Worm (Caenorhabditis elegans): ENCODE measurements around the gene T26A8.4.
"Not testable (repeated sequence)": the region's sequence is repeated elsewhere in the genome, so short reads cannot be mapped to it uniquely, and the experiment has no call there.

Gene T26A8.4

DNA sequence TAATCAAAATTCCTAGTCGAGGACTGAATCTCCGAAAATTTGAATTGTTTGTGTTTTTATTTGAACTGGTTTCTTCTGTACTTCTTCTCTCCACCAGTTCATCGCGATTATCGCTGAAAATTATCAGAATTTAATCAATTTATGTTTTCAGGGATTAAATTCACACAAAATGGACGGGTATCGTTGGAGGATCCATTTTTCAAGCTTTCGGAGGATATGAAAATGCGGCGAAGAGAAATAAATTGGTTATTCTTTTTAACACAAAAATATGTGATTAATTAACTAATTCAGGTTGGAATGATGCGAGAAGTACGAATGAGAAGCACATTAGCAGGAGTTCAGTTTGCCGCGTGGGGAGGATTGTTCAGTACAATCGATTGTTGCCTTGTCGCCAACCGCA lies 36.3 kb downstream of the T26A8.4 start, which contains the start of gene timm-17B.2:
Gene timm-17B.2, plus strand, starts transcription at position 301 of the 400 bp plus-strand sequence.
- TF ChIP-seq pbrm-1 (GFP tag; IDR thresholded peaks at IDR 0.05) (no peak), F49E8.2 (tag; optimal IDR thresholded peaks at IDR 0.05; ENCODE audit: insufficient read depth) (no peak), F55B11.4 (tag; optimal IDR thresholded peaks at IDR 0.05; ENCODE audit: borderline replicate concordance, insufficient read depth) (no peak), ama-1 (optimal IDR thresholded peaks at IDR 0.05) (no peak), ama-1 (GFP tag; optimal IDR thresholded peaks at IDR 0.05) (no peak), him-1 (tag; optimal IDR thresholded peaks at IDR 0.05) (no peak), F52B5.7 (tag; optimal IDR thresholded peaks at IDR 0.05) (no peak), ceh-91 (GFP tag; IDR thresholded peaks at IDR 0.05) (no peak), Y53G8AR.9 (GFP tag; conservative IDR thresholded peaks at IDR 0.05) (no peak), nhr-90 (tag; optimal IDR thresholded peaks at IDR 0.05) (no peak), sdz-38 (tag; optimal IDR thresholded peaks at IDR 0.05) (no peak), egl-44 (GFP tag; IDR thresholded peaks at IDR 0.05) (no peak), T07F8.4 (tag; optimal IDR thresholded peaks at IDR 0.05) (no peak), bed-2 (GFP tag; IDR thresholded peaks at IDR 0.05) (no peak), cebp-1 (GFP tag; IDR thresholded peaks at IDR 0.05) (no peak), cebp-1 (tag; optimal IDR thresholded peaks at IDR 0.05) (no peak)

DNA sequence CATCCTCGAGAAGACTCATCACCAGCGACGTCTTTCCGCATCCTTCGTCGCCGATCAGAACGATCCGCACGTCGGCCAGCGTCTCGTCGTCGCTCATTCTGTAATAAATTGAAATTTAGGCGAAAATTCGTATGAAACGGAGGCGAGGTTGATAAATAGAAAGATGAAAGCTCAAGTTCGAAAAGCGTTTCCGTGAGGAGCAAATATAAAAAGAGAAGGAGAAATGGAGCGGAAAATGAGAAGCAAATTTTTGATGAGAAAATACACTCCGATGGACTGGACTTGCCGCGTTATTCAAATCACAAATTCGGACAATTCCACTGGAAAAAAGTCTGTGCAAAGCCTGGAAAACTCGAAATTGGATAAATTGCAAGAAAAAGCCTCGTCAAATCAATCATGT lies 38.6 kb downstream of the T26A8.4 start, which contains the start of gene D2096.11:
Gene D2096.11, minus strand, starts transcription at position 101 of the 400 bp plus-strand sequence.
- TF ChIP-seq ztf-28 (GFP tag; IDR thresholded peaks at IDR 0.05) (no peak), lag-1 (GFP tag; IDR thresholded peaks at IDR 0.05) (no peak), mel-28 (tag; optimal IDR thresholded peaks at IDR 0.05; ENCODE audit: borderline replicate concordance) (no peak), akir-1 (GFP tag; optimal IDR thresholded peaks at IDR 0.05) (no peak), mes-4 (tag; optimal IDR thresholded peaks at IDR 0.05) (no peak), D2030.7 (GFP tag; IDR thresholded peaks at IDR 0.05) (no peak), T26A5.8 (tag; optimal IDR thresholded peaks at IDR 0.05) (no peak), ceh-58 (GFP tag; IDR thresholded peaks at IDR 0.05) (no peak), zim-3 (tag; optimal IDR thresholded peaks at IDR 0.05) (no peak), B0019.2 (GFP tag; conservative IDR thresholded peaks at IDR 0.05) (no peak), Y53G8AR.9 (GFP tag; conservative IDR thresholded peaks at IDR 0.05) (no peak), lin-54 (GFP tag; optimal IDR thresholded peaks at IDR 0.05) (no peak), hmg-20 (GFP tag; IDR thresholded peaks at IDR 0.05) (no peak), mcd-1 (GFP tag; IDR thresholded peaks at IDR 0.05) (no peak), ama-1 (optimal IDR thresholded peaks at IDR 0.05) (no peak), ama-1 (GFP tag; optimal IDR thresholded peaks at IDR 0.05) (no peak), ZK185.1 (tag; optimal IDR thresholded peaks at IDR 0.05; ENCODE audit: poor library complexity, severe bottlenecking) (no peak), madf-3 (GFP tag; IDR thresholded peaks at IDR 0.05) (no peak), hmg-1.2 (GFP tag; IDR thresholded peaks at IDR 0.05) (no peak)

DNA sequence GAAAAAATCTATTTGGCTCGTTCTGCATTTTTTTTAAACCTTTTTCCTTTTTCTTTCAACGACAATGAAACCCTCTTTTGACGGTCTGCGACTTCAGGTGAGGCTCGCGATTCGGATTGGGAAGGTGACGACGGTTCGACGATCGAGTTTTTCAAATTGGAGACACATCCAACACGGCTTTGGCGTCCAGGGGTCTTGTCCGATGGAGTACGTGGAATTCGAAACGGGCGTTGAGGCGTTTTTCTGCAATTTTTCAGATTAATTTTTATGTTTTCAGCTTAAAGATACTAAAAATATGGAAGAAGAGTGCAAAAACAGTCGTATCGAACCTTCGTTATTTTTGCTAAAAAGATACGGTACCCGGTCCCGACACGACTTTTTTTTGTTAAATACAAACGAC lies 43.6 kb downstream of the T26A8.4 start, which contains the start of gene D2096.10:
Gene D2096.10, minus strand, starts transcription at position 101 of the 400 bp plus-strand sequence.
- not testable (repeated sequence) for TF ChIP-seq F10E7.11 (tag; optimal IDR thresholded peaks at IDR 0.05); Y67H2A.10 (GFP tag; conservative IDR thresholded peaks at IDR 0.05); attf-6 (GFP tag; IDR thresholded peaks at IDR 0.05)

DNA sequence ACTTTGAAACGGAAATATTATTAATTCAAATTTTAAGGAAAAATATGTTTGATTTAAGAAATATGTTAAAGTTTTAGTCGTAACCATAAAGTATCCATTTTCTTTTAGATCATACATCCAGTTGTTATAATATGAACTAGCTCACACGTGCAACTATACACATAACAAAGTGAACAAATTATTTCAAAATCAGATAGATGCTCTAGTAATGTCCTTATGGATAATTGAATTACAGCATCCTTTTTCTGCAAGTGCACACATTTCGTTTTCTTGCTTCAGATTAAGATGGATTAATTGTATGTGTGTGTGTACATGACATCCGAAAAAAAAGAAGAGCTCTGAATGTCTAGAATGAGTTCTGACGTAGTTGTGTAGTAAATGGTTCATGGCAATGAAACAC lies 47.0 kb downstream of the T26A8.4 start:
- TF ChIP-seq lin-35 (GFP tag; optimal IDR thresholded peaks at IDR 0.05) (no peak), unc-130 (GFP tag; optimal IDR thresholded peaks at IDR 0.05) (no peak), K12H6.12 (tag; optimal IDR thresholded peaks at IDR 0.05) (no peak), pha-4 (tag; optimal IDR thresholded peaks at IDR 0.05) (no peak), lsl-1 (GFP tag; optimal IDR thresholded peaks at IDR 0.05) (no peak), ztf-18 (tag; optimal IDR thresholded peaks at IDR 0.05) (no peak), cebp-1 (GFP tag; IDR thresholded peaks at IDR 0.05) (no peak), cebp-1 (tag; optimal IDR thresholded peaks at IDR 0.05) (no peak), atf-7 (tag; optimal IDR thresholded peaks at IDR 0.05) (no peak), T26A5.8 (tag; optimal IDR thresholded peaks at IDR 0.05) (no peak), egl-18 (GFP tag; IDR thresholded peaks at IDR 0.05) (no peak), die-1 (tag; optimal IDR thresholded peaks at IDR 0.05) (no peak)
